Worm (Caenorhabditis elegans) whole organism, young adult: ENCODE data around the gene nspc-18.

ENCODE experiments used
- B0035.1 ChIP-seq: sonication (generic microtip); optimal IDR thresholded peaks from 2 replicates; lab custom pipeline; 2016; ENCODE audit warnings: missing genetic modification characterization, mild to moderate bottlenecking, missing compliant biosample characterization, missing genotype, missing genetic modification reagents
- F23B12.7 ChIP-seq: sonication (generic microtip); optimal IDR thresholded peaks from 2 replicates; lab custom pipeline; 2017; ENCODE audit warnings: missing genetic modification characterization, mild to moderate bottlenecking, missing compliant biosample characterization, antibody characterized with exemption, moderate library complexity; ENCODE audit not compliant: insufficient read depth
- F39B2.1 ChIP-seq: fragments of 200-800 bp; sonication (Bioruptor generic); IDR thresholded peaks from 2 replicates; pipeline ENCODE4 v1.3.6; 2022; ENCODE audit warnings: missing genetic modification reagents, missing genetic modification characterization, missing compliant biosample characterization
- F57C9.4 ChIP-seq: sonication (generic microtip); optimal IDR thresholded peaks from 2 replicates; lab custom pipeline; 2017; ENCODE audit warnings: mild to moderate bottlenecking, missing genetic modification characterization, missing compliant biosample characterization
- K11D2.4 ChIP-seq: fragments of 200-800 bp; sonication (Bioruptor generic); IDR thresholded peaks from 2 replicates; pipeline ENCODE4 v1.3.6; 2022; ENCODE audit warnings: missing genetic modification reagents, missing genetic modification characterization, missing compliant biosample characterization
- K12H6.12 ChIP-seq: fragments of 200-800 bp; sonication (Bioruptor generic); optimal IDR thresholded peaks from 2 replicates; lab custom pipeline; 2018; ENCODE audit warnings: mild to moderate bottlenecking, missing genetic modification characterization, missing compliant biosample characterization
- Y53G8AR.9 ChIP-seq: fragments of 200-800 bp; sonication (Bioruptor generic); conservative IDR thresholded peaks from 2 replicates; pipeline ENCODE4 v1.3.6; 2022; ENCODE audit warnings: missing genetic modification reagents, missing genetic modification characterization, missing compliant biosample characterization
- ama-1 ChIP-seq, 3 experiments: fragments of 150-350 bp in 1 of 3; sonication (generic microtip) in 2 of 3; optimal IDR thresholded peaks; 2 replicates each; lab custom pipeline; 2014 to 2018; ENCODE audit warnings: missing biosample characterization in 2 of 3, missing genetic modification characterization in 2 of 3, missing genetic modification reagents in 2 of 3
- atf-7 ChIP-seq: sonication (generic microtip); optimal IDR thresholded peaks from 2 replicates; lab custom pipeline; 2017; ENCODE audit warnings: mild to moderate bottlenecking, missing genetic modification characterization, missing compliant biosample characterization
- attf-3 ChIP-seq: fragments of 200-800 bp; sonication (Bioruptor generic); conservative IDR thresholded peaks from 2 replicates; pipeline ENCODE4 v1.3.6; 2022; ENCODE audit warnings: missing genetic modification reagents, missing genetic modification characterization, missing compliant biosample characterization
- attf-6 ChIP-seq: fragments of 200-800 bp; sonication (Bioruptor generic); IDR thresholded peaks from 2 replicates; pipeline ENCODE4 v1.3.6; 2022; ENCODE audit warnings: missing genetic modification reagents, missing genetic modification characterization, missing compliant biosample characterization
- bed-1 ChIP-seq: fragments of 200-800 bp; sonication (Bioruptor generic); IDR thresholded peaks from 2 replicates; pipeline ENCODE4 v1.3.6; 2022; ENCODE audit warnings: missing genetic modification reagents, missing genetic modification characterization, missing compliant biosample characterization
- ceh-27 ChIP-seq: fragments of 200-800 bp; sonication (Bioruptor generic); optimal IDR thresholded peaks from 2 replicates; lab custom pipeline; 2018; ENCODE audit warnings: mild to moderate bottlenecking, missing genetic modification characterization, moderate library complexity, missing compliant biosample characterization
- ceh-91 ChIP-seq: fragments of 200-800 bp; sonication (Bioruptor generic); IDR thresholded peaks from 2 replicates; pipeline ENCODE4 v1.3.6; 2022; ENCODE audit warnings: missing genetic modification reagents, missing genetic modification characterization, missing compliant biosample characterization
- chd-7 ChIP-seq: sonication (generic microtip); optimal IDR thresholded peaks from 2 replicates; lab custom pipeline; 2016; ENCODE audit warnings: mild to moderate bottlenecking, missing genetic modification characterization, moderate library complexity, missing compliant biosample characterization
- dox-1 ChIP-seq: fragments of 200-800 bp; sonication (Bioruptor generic); IDR thresholded peaks from 2 replicates; pipeline ENCODE4 v1.3.6; 2022; ENCODE audit warnings: missing genetic modification reagents, missing genetic modification characterization, missing compliant biosample characterization
- dpff-1 ChIP-seq: sonication (generic microtip); optimal IDR thresholded peaks from 2 replicates; lab custom pipeline; 2017; ENCODE audit warnings: mild to moderate bottlenecking, missing genetic modification characterization, missing compliant biosample characterization
- egl-18 ChIP-seq: fragments of 200-800 bp; sonication (Bioruptor generic); IDR thresholded peaks from 2 replicates; pipeline ENCODE4 v1.3.6; 2022; ENCODE audit warnings: missing genetic modification reagents, missing genetic modification characterization, missing compliant biosample characterization
- egrh-3 ChIP-seq: fragments of 200-800 bp; sonication (Bioruptor generic); IDR thresholded peaks from 2 replicates; pipeline ENCODE4 v1.3.6; 2022; ENCODE audit warnings: missing genetic modification reagents, missing genetic modification characterization, missing compliant biosample characterization
- hlh-26 ChIP-seq: fragments of 200-800 bp; sonication (Bioruptor generic); conservative IDR thresholded peaks from 2 replicates; pipeline ENCODE4 v1.3.6; 2022; ENCODE audit warnings: missing genetic modification reagents, missing genetic modification characterization, missing compliant biosample characterization
- hmg-1.2 ChIP-seq: fragments of 200-800 bp; sonication (Bioruptor generic); IDR thresholded peaks from 2 replicates; pipeline ENCODE4 v1.3.6; 2022; ENCODE audit warnings: missing genetic modification reagents, missing genetic modification characterization, missing compliant biosample characterization
- hrde-1 ChIP-seq: sonication (generic microtip); optimal IDR thresholded peaks from 2 replicates; lab custom pipeline; 2016; ENCODE audit warnings: missing genetic modification characterization, mild to moderate bottlenecking, missing compliant biosample characterization, moderate library complexity, missing genotype, missing genetic modification reagents, borderline replicate concordance
- let-526 ChIP-seq: fragments of 200-800 bp; sonication (Bioruptor generic); IDR thresholded peaks from 2 replicates; pipeline ENCODE4 v1.3.6; 2022; ENCODE audit warnings: missing genetic modification reagents, missing genetic modification characterization, missing compliant biosample characterization
- lin-26 ChIP-seq: fragments of 200-800 bp; sonication (Bioruptor generic); IDR thresholded peaks from 2 replicates; pipeline ENCODE4 v1.3.6; 2022; ENCODE audit warnings: missing genetic modification reagents, missing genetic modification characterization, missing compliant biosample characterization
- lin-40 ChIP-seq: sonication (generic microtip); optimal IDR thresholded peaks from 2 replicates; lab custom pipeline; 2016; ENCODE audit warnings: missing genetic modification characterization, mild to moderate bottlenecking, missing compliant biosample characterization, missing genotype, missing genetic modification reagents
- lsl-1 ChIP-seq: fragments of 200-800 bp; sonication (Bioruptor generic); optimal IDR thresholded peaks from 2 replicates; lab custom pipeline; 2018; ENCODE audit warnings: mild to moderate bottlenecking, missing genetic modification characterization, moderate library complexity, missing compliant biosample characterization
- mcd-1 ChIP-seq: fragments of 200-800 bp; sonication (Bioruptor generic); IDR thresholded peaks from 2 replicates; pipeline ENCODE4 v1.3.6; 2022; ENCODE audit warnings: missing genetic modification reagents, missing genetic modification characterization, missing compliant biosample characterization
- nfya-2 ChIP-seq: fragments of 200-800 bp; sonication (Bioruptor generic); IDR thresholded peaks from 2 replicates; pipeline ENCODE4 v1.3.6; 2022; ENCODE audit warnings: missing genetic modification reagents, missing genetic modification characterization, missing compliant biosample characterization
- nfyb-1 ChIP-seq: fragments of 200-800 bp; sonication (Bioruptor generic); IDR thresholded peaks from 2 replicates; pipeline ENCODE4 v1.3.6; 2022; ENCODE audit warnings: missing genetic modification reagents, missing genetic modification characterization, missing compliant biosample characterization
- nhr-80 ChIP-seq: sonication (generic microtip); optimal IDR thresholded peaks from 2 replicates; lab custom pipeline; 2016; ENCODE audit warnings: missing genetic modification characterization, missing compliant biosample characterization
- pbrm-1 ChIP-seq: fragments of 200-800 bp; sonication (Bioruptor generic); IDR thresholded peaks from 2 replicates; pipeline ENCODE4 v1.3.6; 2022; ENCODE audit warnings: missing genetic modification reagents, missing genetic modification characterization, missing compliant biosample characterization
- repo-1 ChIP-seq: sonication (generic microtip); optimal IDR thresholded peaks from 2 replicates; lab custom pipeline; 2017; ENCODE audit warnings: mild to moderate bottlenecking, missing genetic modification characterization, missing compliant biosample characterization
- sea-2 ChIP-seq: fragments of 200-800 bp; sonication (Bioruptor generic); IDR thresholded peaks from 2 replicates; pipeline ENCODE4 v1.3.6; 2022; ENCODE audit warnings: missing genetic modification characterization, missing compliant biosample characterization
- snpc-1.3 ChIP-seq: sonication (generic microtip); optimal IDR thresholded peaks from 2 replicates; lab custom pipeline; 2017; ENCODE audit warnings: missing genetic modification characterization, mild to moderate bottlenecking, missing compliant biosample characterization, antibody characterized with exemption, moderate library complexity, missing genotype, missing genetic modification reagents; ENCODE audit not compliant: insufficient read depth
- snpc-4 ChIP-seq, 5 experiments: fragments of 150-350 bp in 1 of 5; sonication (generic microtip) in 4 of 5; optimal IDR thresholded peaks; 2 replicates each; lab custom pipeline; 2014 to 2018; ENCODE audit warnings: missing genetic modification characterization in 5 of 5, missing biosample characterization in 3 of 5, antibody characterized with exemption in 2 of 5, mild to moderate bottlenecking in 2 of 5, missing compliant biosample characterization in 2 of 5, missing genotype in 2 of 5, moderate library complexity in 2 of 5, missing genetic modification reagents in 1 of 5
- tbp1 ChIP-seq: fragments of 200-800 bp; sonication (Bioruptor generic); optimal IDR thresholded peaks from 2 replicates; lab custom pipeline; 2018; ENCODE audit warnings: mild to moderate bottlenecking, missing genetic modification characterization, missing compliant biosample characterization
- zfh-2 ChIP-seq: fragments of 200-800 bp; sonication (Bioruptor generic); conservative IDR thresholded peaks from 2 replicates; pipeline ENCODE4 v1.3.6; 2022; ENCODE audit warnings: missing genetic modification reagents, missing genetic modification characterization, missing compliant biosample characterization
- ztf-18 ChIP-seq: sonication (generic microtip); optimal IDR thresholded peaks from 2 replicates; lab custom pipeline; 2016; ENCODE audit warnings: missing genotype, mild to moderate bottlenecking, missing genetic modification characterization, missing compliant biosample characterization
- ztf-26 ChIP-seq: sonication (generic microtip); optimal IDR thresholded peaks from 2 replicates; lab custom pipeline; 2017; ENCODE audit warnings: missing genetic modification characterization, missing compliant biosample characterization
- ztf-6 ChIP-seq: fragments of 200-800 bp; sonication (Bioruptor generic); IDR thresholded peaks from 2 replicates; pipeline ENCODE4 v1.3.6; 2022; ENCODE audit warnings: missing genetic modification reagents, missing genetic modification characterization, missing compliant biosample characterization

The nspc-18 gene

DNA sequence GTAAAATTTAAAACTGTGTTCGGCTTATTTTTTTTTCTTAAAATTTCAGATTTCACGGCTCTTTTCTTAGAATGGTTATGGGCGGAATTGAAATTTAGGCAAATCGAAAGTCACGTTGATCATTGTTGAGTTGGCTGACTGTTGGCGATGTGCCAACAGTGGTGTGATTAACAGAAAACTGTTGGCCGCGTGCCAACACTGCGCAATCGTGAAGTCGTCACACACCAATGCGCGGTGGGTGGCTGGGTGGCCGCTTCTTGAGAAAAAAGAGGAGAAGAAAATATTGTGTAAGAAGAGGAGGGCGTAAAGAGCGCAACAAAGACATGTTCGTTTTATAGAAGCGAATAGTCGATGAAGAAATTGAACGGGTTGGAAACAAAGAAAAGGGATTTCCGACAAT lies 36.4 kb downstream of the nspc-18 start:
- TF ChIP-seq dpff-1 (tag; lab: Kevin White, UChicago) (no peak), Y53G8AR.9 (GFP tag; lab: Robert Waterston, UW) (no peak), hmg-1.2 (GFP tag; lab: Robert Waterston, UW) (no peak; the same call in 1 of the 2 replicates)

DNA sequence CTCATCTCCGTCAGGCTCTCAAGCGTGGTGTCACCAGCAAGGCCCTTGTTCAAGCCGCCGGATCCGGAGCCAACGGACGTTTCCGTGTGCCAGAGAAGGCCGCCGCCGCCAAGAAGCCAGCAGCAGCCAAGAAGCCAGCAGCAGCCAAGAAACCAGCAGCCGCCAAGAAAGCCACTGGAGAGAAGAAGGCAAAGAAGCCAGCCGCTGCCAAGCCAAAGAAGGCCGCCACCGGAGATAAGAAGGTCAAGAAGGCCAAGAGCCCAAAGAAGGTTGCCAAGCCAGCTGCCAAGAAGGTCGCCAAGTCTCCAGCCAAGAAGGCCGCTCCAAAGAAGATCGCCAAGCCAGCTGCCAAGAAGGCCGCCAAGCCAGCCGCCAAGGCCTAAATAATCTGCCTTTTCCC lies 37.0 kb downstream of the nspc-18 start:
- 0 out of 2 replicates have a peak, but pooled peaks have one; percentile 70 for TF ChIP-seq bed-1 (GFP tag; lab: Robert Waterston, UW)
- no peak for TF ChIP-seq F57C9.4 (tag; lab: Kevin White, UChicago)
- TF ChIP-seq nfya-2 = 0 out of 2 replicates have a peak, but pooled peaks have one; percentile 61
- TF ChIP-seq egrh-3 (GFP tag; lab: Robert Waterston, UW) = peak; percentile 93
- no peak for TF ChIP-seq B0035.1 (tag; lab: Kevin White, UChicago)
- TF ChIP-seq F39B2.1 (GFP tag; lab: Robert Waterston, UW) = 0 out of 2 replicates have a peak, but pooled peaks have one; percentile 42
- peak; percentile 38 for TF ChIP-seq mcd-1 (GFP tag; lab: Robert Waterston, UW)
- TF ChIP-seq lin-40 (tag; lab: Kevin White, UChicago) = no peak
- TF ChIP-seq sea-2 (GFP tag; lab: Robert Waterston, UW) = 0 out of 2 replicates have a peak, but pooled peaks have one; percentile 37
- peak; percentile 83 for TF ChIP-seq zfh-2 (GFP tag; lab: Robert Waterston, UW)
- TF ChIP-seq attf-6 = no peak

DNA sequence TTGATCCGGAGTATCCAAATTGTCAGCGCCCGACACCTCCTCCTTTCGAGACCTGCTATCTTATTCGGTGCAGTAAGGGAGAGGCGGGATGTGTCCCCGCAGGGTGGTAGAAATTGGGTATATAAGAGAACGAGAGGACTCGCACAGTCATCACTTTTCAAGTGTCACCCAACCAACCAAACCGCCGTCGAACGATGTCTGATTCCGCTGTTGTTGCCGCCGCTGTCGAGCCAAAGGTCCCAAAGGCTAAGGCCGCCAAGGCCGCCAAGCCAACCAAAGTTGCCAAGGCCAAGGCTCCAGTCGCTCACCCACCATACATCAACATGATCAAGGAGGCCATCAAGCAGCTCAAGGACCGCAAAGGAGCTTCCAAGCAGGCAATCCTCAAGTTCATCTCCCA lies 37.5 kb downstream of the nspc-18 start, which contains the start of gene his-24:
his-24 (plus strand) TSS at position 150 of the 400 bp plus-strand sequence.
- peak; percentile 55; the same call in 1 of the 2 replicates for TF ChIP-seq nfyb-1 (GFP tag; lab: Robert Waterston, UW)
- peak; percentile 99 for TF ChIP-seq F39B2.1 (GFP tag; lab: Robert Waterston, UW)
- no peak for TF ChIP-seq lsl-1
- peak; percentile 71 for TF ChIP-seq dox-1 (GFP tag; lab: Robert Waterston, UW)
- TF ChIP-seq pbrm-1 (GFP tag; lab: Robert Waterston, UW) = peak; percentile 97
- TF ChIP-seq hrde-1 (tag; lab: Kevin White, UChicago) = no peak
- TF ChIP-seq hmg-1.2 (GFP tag; lab: Robert Waterston, UW) = peak; percentile 35; the same call in 1 of the 2 replicates
- peak; percentile 24 for TF ChIP-seq ama-1 (optimal IDR thresholded peaks at IDR 0.05; lab: Kevin White, UChicago)
- no peak for TF ChIP-seq ama-1 (GFP tag; optimal IDR thresholded peaks at IDR 0.05; lab: Kevin White, UChicago)
- TF ChIP-seq egl-18 (GFP tag; lab: Robert Waterston, UW) = peak; percentile 5; the same call in 1 of the 2 replicates
- TF ChIP-seq let-526 (GFP tag; lab: Robert Waterston, UW) = 0 out of 2 replicates have a peak, but pooled peaks have one; percentile 11
- peak; percentile 62 for TF ChIP-seq K11D2.4
- TF ChIP-seq ceh-27 (GFP tag; lab: Kevin White, UChicago) = peak; percentile 77
- TF ChIP-seq repo-1 (tag; lab: Kevin White, UChicago) = peak; percentile 3
- TF ChIP-seq snpc-4 (GFP tag; optimal IDR thresholded peaks at IDR 0.05; lab: Kevin White, UChicago) = no peak
- peak in 2 of 4 experiments; percentile 5 to 58 for TF ChIP-seq snpc-4 (tag; optimal IDR thresholded peaks at IDR 0.05; lab: Kevin White, UChicago)
- TF ChIP-seq K12H6.12 = peak; percentile 64
- TF ChIP-seq F23B12.7 = peak; percentile 36
- TF ChIP-seq atf-7 (tag; lab: Kevin White, UChicago) = peak; percentile 13
- TF ChIP-seq ztf-18 (tag; lab: Kevin White, UChicago) = peak; percentile 17
- TF ChIP-seq snpc-1.3 (tag; lab: Kevin White, UChicago) = no peak
- TF ChIP-seq lin-26 = 0 out of 2 replicates have a peak, but pooled peaks have one; percentile 8
- TF ChIP-seq ztf-6 (GFP tag; lab: Robert Waterston, UW) = 0 out of 2 replicates have a peak, but pooled peaks have one; percentile 43
- peak; percentile 67 for TF ChIP-seq tbp1
- TF ChIP-seq mcd-1 (GFP tag; lab: Robert Waterston, UW) = peak; percentile 44; the same call in 1 of the 2 replicates
- TF ChIP-seq attf-3 = no peak
- peak; percentile 37 for TF ChIP-seq nhr-80 (tag; lab: Kevin White, UChicago)
- TF ChIP-seq nfya-2 = no peak
- peak; percentile 16 for TF ChIP-seq chd-7 (tag; lab: Kevin White, UChicago)
- no peak for TF ChIP-seq ceh-91 (GFP tag; lab: Robert Waterston, UW)
- TF ChIP-seq hlh-26 (GFP tag; lab: Robert Waterston, UW) = no peak
- TF ChIP-seq lin-40 (tag; lab: Kevin White, UChicago) = peak; percentile 78
- no peak for TF ChIP-seq ztf-26 (tag; lab: Kevin White, UChicago)
